Fruit fly (Drosophila melanogaster) whole organism, adult: ENCODE results near the gene Cpr65Ax2.

ENCODE experiments used
- CG1620 ChIP-seq: fragments of 200-800 bp; sonication (Bioruptor generic); optimal IDR thresholded peaks from 2 replicates; lab custom pipeline; 2016; ENCODE audit warnings: missing biosample characterization, missing genetic modification characterization
- CG33017 ChIP-seq: fragments of 200-800 bp; sonication (Bioruptor generic); optimal IDR thresholded peaks from 2 replicates; lab custom pipeline; 2018; ENCODE audit warnings: missing biosample characterization, mild to moderate bottlenecking, missing genetic modification characterization, moderate library complexity

dm6 chr3L:6133546-6133945, 17.1 kb downstream of the Cpr65Ax2 start, which contains the start of gene Lcp65Ag2:
- no peak for TF ChIP-seq CG33017 (tag; lab: Kevin White, UChicago)
- no peak for TF ChIP-seq CG1620 (GFP tag; lab: Kevin White, UChicago)
